Fruit fly (Drosophila melanogaster) Kc167 (cell line): Measurements from ENCODE around the gene Ocho.

Source experiments
- Myc ChIP-seq: fragments of >200 bp; optimal IDR thresholded peaks from 2 replicates; lab custom pipeline; 2017; ENCODE audit warnings: missing external identifiers
- Sin3A ChIP-seq: fragments of >200 bp; optimal IDR thresholded peaks from 2 replicates; lab custom pipeline; 2018; ENCODE audit warnings: missing external identifiers
- h ChIP-seq: fragments of >200 bp; optimal IDR thresholded peaks from 3 replicates; lab custom pipeline; 2018; ENCODE audit warnings: missing external identifiers
- insv ChIP-seq: fragments of >200 bp; optimal IDR thresholded peaks from 3 replicates; lab custom pipeline; 2018; ENCODE audit warnings: missing external identifiers
- psq ChIP-seq: fragments of >200 bp; optimal IDR thresholded peaks from 2 replicates; lab custom pipeline; 2017; ENCODE audit warnings: missing external identifiers
- ttk ChIP-seq: sonication (Bioruptor generic); optimal IDR thresholded peaks from 2 replicates; lab custom pipeline; 2017; ENCODE audit warnings: missing external identifiers

The Ocho gene

dm6 chr3L:15013296-15013695 is 38.6 kb downstream of the Ocho start:
- no peak for TF ChIP-seq psq (lab: Kevin White, UChicago)
- TF ChIP-seq ttk (lab: Kevin White, UChicago), result no peak
- TF ChIP-seq h (lab: Kevin White, UChicago), result no peak
- no peak for TF ChIP-seq Myc (lab: Kevin White, UChicago)
- no peak for TF ChIP-seq Sin3A
- no peak for TF ChIP-seq insv (lab: Kevin White, UChicago)

- no peak for TF ChIP-seq h (lab: Kevin White, UChicago)
- TF ChIP-seq Myc (lab: Kevin White, UChicago), result no peak
- TF ChIP-seq Sin3A, result no peak
- no peak for TF ChIP-seq insv (lab: Kevin White, UChicago)
- no peak for TF ChIP-seq psq (lab: Kevin White, UChicago)
- TF ChIP-seq ttk (lab: Kevin White, UChicago), result no peak
These were observed 39.5 kb downstream of the Ocho start, which contains the start of gene Reck for dm6 chr3L:15013957-15014692. Gene Reck, minus strand, starts transcription at chr3L:15014062.

dm6 chr3L:15021008-15021407 is 46.4 kb downstream of the Ocho start:
- TF ChIP-seq psq (lab: Kevin White, UChicago), result no peak
- no peak for TF ChIP-seq Sin3A
- TF ChIP-seq ttk (lab: Kevin White, UChicago), result no peak
- TF ChIP-seq h (lab: Kevin White, UChicago), result no peak
- TF ChIP-seq insv (lab: Kevin White, UChicago), result no peak
- TF ChIP-seq Myc (lab: Kevin White, UChicago), result no peak

dm6 chr3L:15023192-15023591 is 48.5 kb downstream of the Ocho start, which contains the start of gene CG32148:
Gene CG32148, plus strand, starts transcription at chr3L:15023492.
- TF ChIP-seq ttk (lab: Kevin White, UChicago) (no peak), Myc (lab: Kevin White, UChicago) (no peak), Sin3A (no peak), insv (lab: Kevin White, UChicago) (no peak), h (lab: Kevin White, UChicago) (no peak), psq (lab: Kevin White, UChicago) (no peak)
